Fruit fly (Drosophila melanogaster) whole organism, embryonic: Measurements from ENCODE around the gene Ppat-Dpck.

Source experiments
- Awh ChIP-seq: fragments of 200-800 bp; sonication (Bioruptor generic); IDR thresholded peaks from 2 replicates; pipeline ENCODE4, ENCODE4 v1.3.6; 2022; ENCODE audit warnings: missing biosample characterization, missing genetic modification characterization
- BEAF-32 ChIP-seq: fragments of 200-800 bp; sonication (Bioruptor generic); optimal IDR thresholded peaks from 3 replicates; lab custom pipeline; 2017; ENCODE audit warnings: missing biosample characterization, missing genetic modification characterization, mild to moderate bottlenecking, moderate library complexity, missing genetic modification reagents
- CG10267 ChIP-seq: fragments of 200-800 bp; sonication (Bioruptor generic); optimal IDR thresholded peaks from 2 replicates; lab custom pipeline; 2018; ENCODE audit warnings: missing biosample characterization, mild to moderate bottlenecking, missing genetic modification characterization, moderate library complexity
- CG12769 ChIP-seq: fragments of 200-800 bp; sonication (Bioruptor generic); optimal IDR thresholded peaks from 2 replicates; lab custom pipeline; 2019; ENCODE audit warnings: missing biosample characterization, mild to moderate bottlenecking, missing genetic modification characterization, moderate library complexity
- CG13624 ChIP-seq: fragments of 200-800 bp; sonication (Bioruptor generic); optimal IDR thresholded peaks from 2 replicates; lab custom pipeline; 2016; ENCODE audit warnings: missing biosample characterization, missing genetic modification characterization
- CG13894 ChIP-seq: fragments of 200-800 bp; sonication (Bioruptor generic); optimal IDR thresholded peaks from 3 replicates; lab custom pipeline; 2018; ENCODE audit warnings: missing biosample characterization, mild to moderate bottlenecking, missing genetic modification characterization, moderate library complexity
- CG15269 ChIP-seq: fragments of 200-800 bp; sonication (Bioruptor generic); optimal IDR thresholded peaks from 2 replicates; lab custom pipeline; 2018; ENCODE audit warnings: missing biosample characterization, mild to moderate bottlenecking, missing genetic modification characterization, moderate library complexity
- CG15479 ChIP-seq: fragments of 200-800 bp; sonication (Bioruptor generic); optimal IDR thresholded peaks from 3 replicates; lab custom pipeline; 2019; ENCODE audit warnings: missing biosample characterization, mild to moderate bottlenecking, missing genetic modification characterization, moderate library complexity
- CG17359 ChIP-seq: fragments of 200-800 bp; sonication (Bioruptor generic); optimal IDR thresholded peaks from 3 replicates; lab custom pipeline; 2018; ENCODE audit warnings: missing biosample characterization, mild to moderate bottlenecking, missing genetic modification characterization, moderate library complexity
- CG17361 ChIP-seq: fragments of 200-800 bp; sonication (Bioruptor generic); IDR thresholded peaks from 3 replicates; pipeline ENCODE4 v1.3.6; 2022; ENCODE audit warnings: missing biosample characterization, missing genetic modification characterization
- CG18011 ChIP-seq: fragments of 200-800 bp; sonication (Bioruptor generic); optimal IDR thresholded peaks from 2 replicates; lab custom pipeline; 2017; ENCODE audit warnings: missing biosample characterization, missing genetic modification characterization, mild to moderate bottlenecking, moderate library complexity, missing genotype
- CG18619 ChIP-seq: fragments of 200-800 bp; sonication (Bioruptor generic); optimal IDR thresholded peaks from 3 replicates; lab custom pipeline; 2017; ENCODE audit warnings: missing biosample characterization, mild to moderate bottlenecking, missing genetic modification characterization
- CG2116 ChIP-seq: fragments of 200-800 bp; sonication (Bioruptor generic); optimal IDR thresholded peaks from 3 replicates; lab custom pipeline; 2018; ENCODE audit warnings: missing biosample characterization, mild to moderate bottlenecking, missing genetic modification characterization
- CG3065 ChIP-seq: fragments of 200-800 bp; sonication (Bioruptor generic); optimal IDR thresholded peaks from 2 replicates; lab custom pipeline; 2016; ENCODE audit warnings: missing biosample characterization, missing genetic modification characterization
- CG6254 ChIP-seq: fragments of 200-800 bp; sonication (Bioruptor generic); optimal IDR thresholded peaks from 3 replicates; lab custom pipeline; 2017; ENCODE audit warnings: mild to moderate bottlenecking, missing biosample characterization, missing genetic modification reagents, missing genetic modification characterization
- CG9609 ChIP-seq: fragments of 200-800 bp; sonication (Bioruptor generic); optimal IDR thresholded peaks from 3 replicates; lab custom pipeline; 2016; ENCODE audit warnings: missing biosample characterization, missing genetic modification characterization
- Dad ChIP-seq: fragments of 200-800 bp; sonication (Bioruptor generic); optimal IDR thresholded peaks from 3 replicates; lab custom pipeline; 2016; ENCODE audit warnings: missing biosample characterization, missing genetic modification characterization
- Fer1 ChIP-seq: fragments of 200-800 bp; sonication (Bioruptor generic); optimal IDR thresholded peaks from 2 replicates; lab custom pipeline; 2017; ENCODE audit warnings: missing biosample characterization, mild to moderate bottlenecking, missing genetic modification characterization
- Hsf ChIP-seq: fragments of 200-800 bp; sonication (Bioruptor generic); optimal IDR thresholded peaks from 3 replicates; lab custom pipeline; 2016; ENCODE audit warnings: missing biosample characterization, missing genetic modification characterization
- MBD-R2 ChIP-seq: fragments of 200-800 bp; sonication (Bioruptor generic); IDR thresholded peaks from 2 replicates; pipeline ENCODE4 v1.3.6; 2022; ENCODE audit warnings: missing biosample characterization, missing genetic modification characterization
- Max ChIP-seq: fragments of 200-800 bp; sonication (Bioruptor generic); optimal IDR thresholded peaks from 2 replicates; lab custom pipeline; 2016; ENCODE audit warnings: missing biosample characterization, mild to moderate bottlenecking, missing genetic modification characterization
- Mrtf ChIP-seq: fragments of 200-800 bp; sonication (Bioruptor generic); IDR thresholded peaks from 3 replicates; pipeline ENCODE4 v1.3.6; 2022; ENCODE audit warnings: missing biosample characterization, missing genetic modification characterization
- Nf-YC ChIP-seq: fragments of 200-800 bp; optimal IDR thresholded peaks from 3 replicates; lab custom pipeline; 2019; ENCODE audit warnings: missing biosample characterization, mild to moderate bottlenecking, missing genetic modification characterization, moderate library complexity
- Pdp1 ChIP-seq, 2 experiments: fragments of 200-800 bp; sonication (Bioruptor generic); optimal IDR thresholded peaks; 3 replicates each; lab custom pipeline; 2016; ENCODE audit warnings: missing biosample characterization in 2 of 2, missing genetic modification characterization in 2 of 2, mild to moderate bottlenecking in 1 of 2, moderate library complexity in 1 of 2
- Ptx1 ChIP-seq: fragments of 200-800 bp; sonication (Bioruptor generic); IDR thresholded peaks from 2 replicates; pipeline ENCODE4 v1.3.6; 2022; ENCODE audit warnings: missing biosample characterization, missing genetic modification characterization
- Rx ChIP-seq: fragments of 200-800 bp; sonication (Bioruptor generic); IDR thresholded peaks from 2 replicates; pipeline ENCODE4 v1.3.6; 2022; ENCODE audit warnings: missing biosample characterization, missing genetic modification characterization
- TFAM ChIP-seq: fragments of 200-800 bp; sonication (Bioruptor generic); optimal IDR thresholded peaks from 2 replicates; lab custom pipeline; 2017; ENCODE audit warnings: missing biosample characterization, missing genetic modification characterization, inconsistent platforms
- abd-A ChIP-seq: fragments of 200-800 bp; sonication (Bioruptor generic); optimal IDR thresholded peaks from 3 replicates; lab custom pipeline; 2019; ENCODE audit warnings: missing biosample characterization, mild to moderate bottlenecking, missing genetic modification characterization, moderate library complexity
- ato ChIP-seq: fragments of 200-800 bp; sonication (Bioruptor generic); IDR thresholded peaks from 2 replicates; pipeline ENCODE4 v1.3.6; 2022; ENCODE audit warnings: missing biosample characterization, missing genetic modification characterization; ENCODE audit not compliant: partially characterized antibody
- chinmo ChIP-seq: fragments of 200-800 bp; sonication (Bioruptor generic); IDR thresholded peaks from 4 replicates; pipeline ENCODE4 v1.3.6; 2022; ENCODE audit warnings: missing biosample characterization, missing genetic modification characterization; ENCODE audit not compliant: partially characterized antibody
- crc ChIP-seq: fragments of 200-800 bp; sonication (Bioruptor generic); optimal IDR thresholded peaks from 2 replicates; lab custom pipeline; 2016; ENCODE audit warnings: missing biosample characterization, missing genetic modification characterization
- dpn ChIP-seq, 2 experiments: fragments of 200-800 bp; sonication (Bioruptor generic); optimal IDR thresholded peaks; 3 replicates each; lab custom pipeline; 2016; ENCODE audit warnings: missing biosample characterization in 2 of 2, missing genetic modification characterization in 2 of 2
- ems ChIP-seq: fragments of 200-800 bp; sonication (Bioruptor generic); optimal IDR thresholded peaks from 3 replicates; lab custom pipeline; 2016; ENCODE audit warnings: missing biosample characterization, missing genetic modification characterization
- gcm2 ChIP-seq: fragments of 200-800 bp; sonication (Bioruptor generic); optimal IDR thresholded peaks from 2 replicates; lab custom pipeline; 2016; ENCODE audit warnings: missing biosample characterization, missing genetic modification characterization
- gro ChIP-seq: fragments of 200-800 bp; sonication (Bioruptor generic); optimal IDR thresholded peaks from 2 replicates; lab custom pipeline; 2016; ENCODE audit warnings: missing biosample characterization, missing genetic modification characterization
- h ChIP-seq: fragments of >200 bp; optimal IDR thresholded peaks from 2 replicates; lab custom pipeline; 2017
- kah ChIP-seq: fragments of 200-800 bp; sonication (Bioruptor generic); optimal IDR thresholded peaks from 2 replicates; lab custom pipeline; 2018; ENCODE audit warnings: missing biosample characterization, mild to moderate bottlenecking, missing genetic modification characterization
- knrl ChIP-seq: fragments of 200-800 bp; sonication (Bioruptor generic); IDR thresholded peaks from 3 replicates; pipeline ENCODE4 v1.3.6; 2022; ENCODE audit warnings: missing biosample characterization, missing genetic modification characterization; ENCODE audit not compliant: partially characterized antibody
- lab ChIP-seq: fragments of 200-800 bp; sonication (Bioruptor generic); optimal IDR thresholded peaks from 3 replicates; lab custom pipeline; 2017; ENCODE audit warnings: missing biosample characterization, missing genetic modification characterization, mild to moderate bottlenecking, moderate library complexity, missing genetic modification reagents
- row ChIP-seq: fragments of 200-800 bp; sonication (Bioruptor generic); IDR thresholded peaks from 3 replicates; pipeline ENCODE4 v1.3.6; 2022; ENCODE audit warnings: missing biosample characterization, missing genetic modification characterization
- sr ChIP-seq: fragments of 200-800 bp; sonication (Bioruptor generic); IDR thresholded peaks from 3 replicates; pipeline ENCODE4 v1.3.6; 2022; ENCODE audit warnings: missing biosample characterization, missing genetic modification characterization
- tap ChIP-seq: fragments of 200-800 bp; optimal IDR thresholded peaks from 3 replicates; lab custom pipeline; 2019; ENCODE audit warnings: missing biosample characterization, mild to moderate bottlenecking, missing genetic modification characterization, moderate library complexity
- vfl ChIP-seq: fragments of 200-800 bp; sonication (Bioruptor generic); optimal IDR thresholded peaks from 2 replicates; lab custom pipeline; 2016; ENCODE audit warnings: missing biosample characterization, missing genetic modification characterization
- vvl ChIP-seq: fragments of 200-800 bp; sonication (Bioruptor generic); IDR thresholded peaks from 2 replicates; pipeline ENCODE4 v1.3.6; 2022; ENCODE audit warnings: missing biosample characterization, missing genetic modification characterization

The Ppat-Dpck gene

dm6 chr3L:5789663-5790062, 21.1 kb upstream of the Ppat-Dpck start (continued):
- TF ChIP-seq lab (GFP tag; lab: Kevin White, UChicago), result no peak
- peak; percentile 21; the same call in 1 of the 2 replicates for TF ChIP-seq Rx (GFP tag; lab: Robert Waterston, UW)
- TF ChIP-seq BEAF-32 (GFP tag; lab: Kevin White, UChicago), result peak; percentile 30
- TF ChIP-seq CG15269 (tag; lab: Kevin White, UChicago), result peak; percentile 38
- no peak for TF ChIP-seq CG17361
- peak; percentile 72 for TF ChIP-seq Fer1
- TF ChIP-seq knrl, result no peak
- TF ChIP-seq h (lab: Kevin White, UChicago), result no peak
- no peak for TF ChIP-seq tap (tag; lab: Kevin White, UChicago)
- TF ChIP-seq ems, result peak; percentile 48
- TF ChIP-seq Pdp1 (GFP tag; optimal IDR thresholded peaks at IDR 0.05; lab: Kevin White, UChicago), result peak; percentile 31 to 43
- TF ChIP-seq row, result peak; percentile 20; the same call in 1 of the 3 replicates
- peak; percentile 74 for TF ChIP-seq gro
- peak; percentile 8 for TF ChIP-seq CG18011 (GFP tag; lab: Kevin White, UChicago)
- TF ChIP-seq kah (GFP tag; lab: Kevin White, UChicago), result peak; percentile 91
- TF ChIP-seq Max (GFP tag; lab: Kevin White, UChicago), result peak; percentile 11
- TF ChIP-seq ato (GFP tag; lab: Robert Waterston, UW), result no peak
- TF ChIP-seq CG2116, result peak; percentile 45
- peak; percentile 41 for TF ChIP-seq CG17359 (tag; lab: Kevin White, UChicago)
- peak; percentile 26 for TF ChIP-seq Nf-YC (tag; lab: Kevin White, UChicago)
- no peak for TF ChIP-seq CG3065 (GFP tag; lab: Kevin White, UChicago)
- TF ChIP-seq Hsf (GFP tag; lab: Kevin White, UChicago), result peak; percentile 8
- TF ChIP-seq CG9609 (GFP tag; lab: Kevin White, UChicago), result no peak
- peak; percentile 13 for TF ChIP-seq vfl (GFP tag; lab: Kevin White, UChicago)
- TF ChIP-seq CG10267 (tag; lab: Kevin White, UChicago), result peak; percentile 42
- TF ChIP-seq Ptx1, result no peak
- TF ChIP-seq Mrtf (GFP tag; lab: Robert Waterston, UW), result no peak
- TF ChIP-seq Dad (GFP tag; lab: Kevin White, UChicago), result peak; percentile 18
- TF ChIP-seq gcm2 (GFP tag; lab: Kevin White, UChicago), result no peak
- no peak; the same call in 1 of the 2 replicates for TF ChIP-seq MBD-R2 (GFP tag; lab: Robert Waterston, UW)
- peak; percentile 4 for TF ChIP-seq crc (GFP tag; lab: Kevin White, UChicago)
- TF ChIP-seq TFAM (GFP tag; lab: Kevin White, UChicago), result no peak

dm6 chr3L:5788823-5789222, 20.2 kb upstream of the Ppat-Dpck start:
- TF ChIP-seq chinmo (0 out of 4 replicates have a peak, but pooled peaks have one; percentile 8), CG13624 (GFP tag; lab: Kevin White, UChicago) (peak; percentile 31), gcm2 (GFP tag; lab: Kevin White, UChicago) (no peak), dpn (GFP tag; optimal IDR thresholded peaks at IDR 0.05; lab: Kevin White, UChicago) (no peak), CG12769 (tag; lab: Kevin White, UChicago) (peak; percentile 27), CG13894 (peak; percentile 90)

- TF ChIP-seq sr (GFP tag; lab: Robert Waterston, UW) (peak; percentile 82), abd-A (tag; lab: Kevin White, UChicago) (peak; percentile 52), CG15479 (GFP tag; lab: Kevin White, UChicago) (peak; percentile 44), vvl (GFP tag; lab: Robert Waterston, UW) (peak; percentile 36; the same call in 1 of the 2 replicates), Awh (peak; percentile 84), CG6254 (GFP tag; lab: Kevin White, UChicago) (no peak), CG18619 (GFP tag; lab: Kevin White, UChicago) (no peak)
These were observed 18.9 kb upstream of the Ppat-Dpck start for dm6 chr3L:5787476-5787875.
